Worm (Caenorhabditis elegans) whole organism, L4 larva: ENCODE data around the gene ifa-3.

Experiments
- D1046.2 ChIP-seq: fragments of 200-800 bp; sonication (Bioruptor generic); IDR thresholded peaks from 2 replicates; pipeline ENCODE4 v1.3.6; 2022; ENCODE audit warnings: missing genetic modification characterization, missing compliant biosample characterization
- F37D6.2 ChIP-seq: sonication (generic microtip); optimal IDR thresholded peaks from 2 replicates; lab custom pipeline; 2016; ENCODE audit warnings: mild to moderate bottlenecking, missing genetic modification characterization, missing compliant biosample characterization
- F44E2.7 ChIP-seq: fragments of 200-800 bp; sonication (Bioruptor generic); IDR thresholded peaks from 2 replicates; pipeline ENCODE4 v2.1.2; 2022; ENCODE audit warnings: missing genetic modification characterization, missing compliant biosample characterization
- F49E8.2 ChIP-seq: sonication (generic microtip); optimal IDR thresholded peaks from 2 replicates; lab custom pipeline; 2016; ENCODE audit warnings: missing compliant biosample characterization, mild to moderate bottlenecking, missing genetic modification characterization, borderline replicate concordance
- R02D3.7 ChIP-seq: fragments of 150-350 bp; sonication (generic microtip); optimal IDR thresholded peaks from 3 replicates; lab custom pipeline; 2014; ENCODE audit warnings: missing biosample characterization, missing genetic modification characterization
- Y48G9A.11 ChIP-seq: fragments of 200-800 bp; sonication (Bioruptor generic); IDR thresholded peaks from 2 replicates; pipeline ENCODE4 v1.3.6; 2022; ENCODE audit warnings: missing genetic modification reagents, missing genetic modification characterization, missing compliant biosample characterization
- Y5F2A.4 ChIP-seq: fragments of 200-800 bp; sonication (Bioruptor generic); optimal IDR thresholded peaks from 2 replicates; lab custom pipeline; 2018; ENCODE audit warnings: mild to moderate bottlenecking, missing genetic modification characterization, missing compliant biosample characterization
- ZK337.2 ChIP-seq: fragments of 200-800 bp; sonication (Bioruptor generic); IDR thresholded peaks from 2 replicates; pipeline ENCODE4 v1.3.6; 2022; ENCODE audit warnings: missing genetic modification reagents, missing genetic modification characterization, missing compliant biosample characterization
- aha-1 ChIP-seq: fragments of 150-350 bp; peaks from one replicate; lab custom pipeline; 2014; ENCODE audit warnings: missing biosample characterization, missing genetic modification characterization
- ceh-20 ChIP-seq: fragments of 200-800 bp; sonication (Bioruptor generic); IDR thresholded peaks from 2 replicates; pipeline ENCODE4 v1.3.6; 2022; ENCODE audit warnings: missing genetic modification reagents, missing genetic modification characterization, missing compliant biosample characterization
- ceh-82 ChIP-seq: sonication (generic microtip); optimal IDR thresholded peaks from 2 replicates; lab custom pipeline; 2017; ENCODE audit warnings: missing biosample characterization, missing genetic modification characterization
- ces-1 ChIP-seq: fragments of 150-350 bp; sonication (generic microtip); optimal IDR thresholded peaks from 4 replicates; lab custom pipeline; 2014; ENCODE audit warnings: missing biosample characterization, missing genetic modification reagents, missing genetic modification characterization
- cey-2 ChIP-seq: sonication (generic microtip); optimal IDR thresholded peaks from 3 replicates; lab custom pipeline; 2017; ENCODE audit warnings: missing genetic modification characterization, mild to moderate bottlenecking, missing compliant biosample characterization, antibody characterized with exemption, borderline replicate concordance; ENCODE audit not compliant: insufficient read depth
- dmd-6 ChIP-seq: fragments of 200-800 bp; sonication (Bioruptor generic); IDR thresholded peaks from 2 replicates; pipeline ENCODE4 v1.3.6; 2022; ENCODE audit warnings: missing genetic modification reagents, missing genetic modification characterization, missing compliant biosample characterization
- dmd-9 ChIP-seq: fragments of 200-800 bp; sonication (Bioruptor generic); IDR thresholded peaks from 2 replicates; pipeline ENCODE4 v1.3.6; 2022; ENCODE audit warnings: missing genetic modification reagents, missing genetic modification characterization, missing compliant biosample characterization
- dpl-1 ChIP-seq: fragments of 150-350 bp; optimal IDR thresholded peaks from 2 replicates; lab custom pipeline; 2014; ENCODE audit warnings: missing biosample characterization, missing genetic modification reagents, missing genetic modification characterization
- dve-1 ChIP-seq: sonication (generic microtip); optimal IDR thresholded peaks from 2 replicates; lab custom pipeline; 2017; ENCODE audit warnings: antibody characterized with exemption, mild to moderate bottlenecking, missing genetic modification characterization, missing compliant biosample characterization; ENCODE audit not compliant: insufficient read depth
- egl-27 ChIP-seq: sonication (generic microtip); optimal IDR thresholded peaks from 3 replicates; lab custom pipeline; 2017; ENCODE audit warnings: missing biosample characterization, missing genetic modification reagents, missing genetic modification characterization
- hlh-11 ChIP-seq: fragments of 200-800 bp; sonication (Bioruptor generic); optimal IDR thresholded peaks from 2 replicates; lab custom pipeline; 2018; ENCODE audit warnings: mild to moderate bottlenecking, missing genetic modification characterization, missing compliant biosample characterization
- hmg-1.1 ChIP-seq: fragments of 200-800 bp; sonication (Bioruptor generic); IDR thresholded peaks from 2 replicates; pipeline ENCODE4 v1.3.6; 2022; ENCODE audit warnings: missing genetic modification reagents, missing genetic modification characterization, missing compliant biosample characterization
- lin-13 ChIP-seq: fragments of 150-350 bp; optimal IDR thresholded peaks from 2 replicates; lab custom pipeline; 2014; ENCODE audit warnings: missing biosample characterization, missing genetic modification reagents, missing genetic modification characterization
- lin-39 ChIP-seq: fragments of 150-350 bp; optimal IDR thresholded peaks from 2 replicates; lab custom pipeline; 2014; ENCODE audit warnings: missing biosample characterization, missing genetic modification reagents, missing genetic modification characterization
- lir-3 ChIP-seq: sonication (generic microtip); optimal IDR thresholded peaks from 2 replicates; lab custom pipeline; 2016; ENCODE audit warnings: mild to moderate bottlenecking, missing genetic modification characterization, missing compliant biosample characterization
- mdl-1 ChIP-seq, 2 experiments: fragments of 150-350 bp in 1 of 2; sonication (generic microtip) in 1 of 2; optimal IDR thresholded peaks; 2 replicates each; lab custom pipeline; 2014 to 2017; ENCODE audit warnings: missing biosample characterization in 2 of 2, missing genetic modification characterization in 2 of 2
- mxl-2 ChIP-seq: fragments of 200-800 bp; sonication (Bioruptor generic); conservative IDR thresholded peaks from 2 replicates; pipeline ENCODE4 v1.3.6; 2022; ENCODE audit warnings: missing genetic modification reagents, missing genetic modification characterization, missing compliant biosample characterization
- mxl-3 ChIP-seq: fragments of 200-800 bp; sonication (Bioruptor generic); optimal IDR thresholded peaks from 2 replicates; lab custom pipeline; 2018; ENCODE audit warnings: mild to moderate bottlenecking, missing genetic modification characterization, missing compliant biosample characterization
- nhr-11 ChIP-seq: fragments of 150-350 bp; optimal IDR thresholded peaks from 2 replicates; lab custom pipeline; 2014; ENCODE audit warnings: missing biosample characterization, missing genetic modification characterization
- nhr-28 ChIP-seq: fragments of 150-350 bp; optimal IDR thresholded peaks from 2 replicates; lab custom pipeline; 2014; ENCODE audit warnings: missing biosample characterization, missing genetic modification characterization
- nhr-41 ChIP-seq: fragments of 200-800 bp; sonication (Bioruptor generic); IDR thresholded peaks from 2 replicates; pipeline ENCODE4 v1.3.6; 2022; ENCODE audit warnings: missing genetic modification reagents, missing genetic modification characterization, missing compliant biosample characterization
- nhr-48 ChIP-seq: sonication (generic microtip); optimal IDR thresholded peaks from 2 replicates; lab custom pipeline; 2016; ENCODE audit warnings: mild to moderate bottlenecking, missing genetic modification characterization, missing compliant biosample characterization
- nhr-77 ChIP-seq: fragments of 150-350 bp; optimal IDR thresholded peaks from 2 replicates; lab custom pipeline; 2014; ENCODE audit warnings: missing biosample characterization, missing genetic modification characterization
- php-3 ChIP-seq: fragments of 200-800 bp; sonication (Bioruptor generic); IDR thresholded peaks from 2 replicates; pipeline ENCODE4 v1.3.6; 2022; ENCODE audit warnings: missing genetic modification reagents, missing genetic modification characterization, missing compliant biosample characterization
- rbr-2 ChIP-seq: sonication (generic microtip); optimal IDR thresholded peaks from 2 replicates; lab custom pipeline; 2016; ENCODE audit warnings: missing genotype, missing genetic modification characterization, missing compliant biosample characterization
- set-16 ChIP-seq: fragments of 200-800 bp; sonication (Bioruptor generic); IDR thresholded peaks from 2 replicates; pipeline ENCODE4 v1.3.6; 2022; ENCODE audit warnings: missing genetic modification reagents, missing genetic modification characterization, missing compliant biosample characterization
- skn-1 ChIP-seq: fragments of 150-350 bp; optimal IDR thresholded peaks from 2 replicates; lab custom pipeline; 2014; ENCODE audit warnings: missing biosample characterization, missing genetic modification characterization
- snpc-1.2 ChIP-seq: fragments of 200-800 bp; sonication (Bioruptor generic); IDR thresholded peaks from 2 replicates; pipeline ENCODE4 v1.3.6; 2022; ENCODE audit warnings: missing genetic modification reagents, missing genetic modification characterization, missing compliant biosample characterization
- snpc-4 ChIP-seq: fragments of 150-350 bp; optimal IDR thresholded peaks from 2 replicates; lab custom pipeline; 2014; ENCODE audit warnings: missing biosample characterization, missing genetic modification characterization
- spr-3 ChIP-seq: fragments of 200-800 bp; sonication (Bioruptor generic); optimal IDR thresholded peaks from 2 replicates; lab custom pipeline; 2018; ENCODE audit warnings: mild to moderate bottlenecking, missing genetic modification characterization, missing compliant biosample characterization
- tag-97 ChIP-seq: fragments of 200-800 bp; sonication (Bioruptor generic); IDR thresholded peaks from 2 replicates; pipeline ENCODE4 v1.3.6; 2022; ENCODE audit warnings: missing genetic modification characterization, missing compliant biosample characterization
- unc-62 ChIP-seq, 3 experiments: fragments of 150-350 bp in 1 of 3; sonication (generic microtip); optimal IDR thresholded peaks in 2 of 3; peaks in 1 of 3; 1 replicate in 1 of 3; 2 replicates in 2 of 3; lab custom pipeline; 2014 to 2017; ENCODE audit warnings: missing biosample characterization in 3 of 3, missing genetic modification characterization in 3 of 3, missing genetic modification reagents in 3 of 3, missing genotype in 1 of 3
- zfp-3 ChIP-seq: fragments of 200-800 bp; sonication (Bioruptor generic); conservative IDR thresholded peaks from 2 replicates; pipeline ENCODE4 v1.3.6; 2022; ENCODE audit warnings: missing genetic modification reagents, missing genetic modification characterization, missing compliant biosample characterization
- zip-11 ChIP-seq: fragments of 200-800 bp; sonication (Bioruptor generic); IDR thresholded peaks from 2 replicates; pipeline ENCODE4 v1.3.6; 2022; ENCODE audit warnings: missing genetic modification characterization, missing compliant biosample characterization

ifa-3 gene

ce11 chrX:16271147-16271546 is 1.3 kb upstream of the ifa-3 start (continued):
- TF ChIP-seq lin-39 (tag; lab: Kevin White, UChicago) (no peak), skn-1 (tag; lab: Kevin White, UChicago) (no peak), nhr-77 (tag; lab: Kevin White, UChicago) (no peak), D1046.2 (no peak), dmd-9 (GFP tag; lab: Robert Waterston, UW) (no peak; the same call in 1 of the 2 replicates), php-3 (GFP tag; lab: Robert Waterston, UW) (peak; percentile 22; the same call in 1 of the 2 replicates), aha-1 (tag; lab: Kevin White, UChicago) (peak; percentile 61), hmg-1.1 (GFP tag; lab: Robert Waterston, UW) (peak; percentile 63; the same call in 1 of the 2 replicates), mxl-3 (GFP tag; lab: Kevin White, UChicago) (no peak), F49E8.2 (tag; lab: Kevin White, UChicago) (peak; percentile 15), cey-2 (tag; lab: Kevin White, UChicago) (no peak), mxl-2 (GFP tag; lab: Robert Waterston, UW) (0 out of 2 replicates have a peak, but pooled peaks have one; percentile 21), ceh-82 (tag; lab: Kevin White, UChicago) (no peak), lin-13 (GFP tag; lab: Kevin White, UChicago) (peak; percentile 42), ceh-20 (peak; percentile 22; the same call in 1 of the 2 replicates), mdl-1 (tag; optimal IDR thresholded peaks at IDR 0.05; lab: Kevin White, UChicago) (no peak)

DNA sequence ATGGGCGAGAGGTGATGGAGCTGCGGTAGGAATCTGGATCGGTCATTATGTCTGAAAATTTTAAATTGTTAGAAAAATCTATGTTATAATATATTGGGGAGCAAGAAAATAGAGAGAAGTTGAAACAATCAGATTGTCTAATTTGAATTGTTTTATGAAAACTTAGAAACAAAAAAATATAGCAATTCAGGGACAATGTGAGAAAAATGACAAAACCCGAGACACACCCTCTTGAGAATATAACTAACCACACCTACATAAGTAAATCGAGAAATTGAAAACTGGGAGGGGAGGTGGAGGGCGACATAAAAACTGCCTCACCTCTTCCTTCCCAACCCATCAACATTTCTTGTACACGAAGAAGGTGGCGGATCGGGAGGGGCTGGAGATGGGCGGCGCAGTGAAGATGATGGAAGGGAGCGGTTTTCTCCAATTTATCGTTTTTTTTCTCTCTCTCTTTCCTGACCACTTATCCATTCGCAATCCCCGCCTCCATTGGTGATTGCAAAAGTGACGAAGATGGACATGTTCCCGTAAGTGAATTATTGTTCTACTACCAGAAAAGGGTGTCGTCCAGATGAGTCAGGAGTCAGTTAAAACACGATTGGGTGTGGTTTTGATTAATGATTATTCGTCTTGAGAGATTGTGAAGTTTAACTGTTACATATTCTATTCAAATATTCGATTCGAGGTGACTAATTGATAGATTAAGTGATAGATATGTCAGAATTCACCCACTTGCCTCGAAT is 4.1 kb downstream of the ifa-3 start, which contains the start of gene mua-6:
Gene mua-6 (minus strand): TSS at position 51 of the 749 bp plus-strand sequence.
- TF ChIP-seq R02D3.7 (no peak), nhr-28 (no peak), set-16 (GFP tag; lab: Robert Waterston, UW) (0 out of 2 replicates have a peak, but pooled peaks have one; percentile 6), mxl-3 (GFP tag; lab: Kevin White, UChicago) (peak; percentile 40), dmd-6 (GFP tag; lab: Robert Waterston, UW) (0 out of 2 replicates have a peak, but pooled peaks have one; percentile 8), F44E2.7 (GFP tag; lab: Robert Waterston, UW) (no peak), ces-1 (no peak), lir-3 (tag; lab: Kevin White, UChicago) (no peak), unc-62 (GFP tag; optimal IDR thresholded peaks at IDR 0.05 in 1 of 2; lab: Kevin White, UChicago) (peak in 1 of 2 experiments; percentile 12), unc-62 (tag; optimal IDR thresholded peaks at IDR 0.05; lab: Kevin White, UChicago) (no peak), rbr-2 (tag; lab: Kevin White, UChicago) (no peak), ZK337.2 (no peak)

- TF ChIP-seq mxl-3 (GFP tag; lab: Kevin White, UChicago) (peak; percentile 2), unc-62 (GFP tag; optimal IDR thresholded peaks at IDR 0.05 in 1 of 2; lab: Kevin White, UChicago) (peak in 1 of 2 experiments; percentile 98), unc-62 (tag; optimal IDR thresholded peaks at IDR 0.05; lab: Kevin White, UChicago) (no peak), nhr-28 (peak; percentile 30), cey-2 (tag; lab: Kevin White, UChicago) (no peak)
Measured at ce11 chrX:16263287-16263686, 6.6 kb downstream of the ifa-3 start.

DNA sequence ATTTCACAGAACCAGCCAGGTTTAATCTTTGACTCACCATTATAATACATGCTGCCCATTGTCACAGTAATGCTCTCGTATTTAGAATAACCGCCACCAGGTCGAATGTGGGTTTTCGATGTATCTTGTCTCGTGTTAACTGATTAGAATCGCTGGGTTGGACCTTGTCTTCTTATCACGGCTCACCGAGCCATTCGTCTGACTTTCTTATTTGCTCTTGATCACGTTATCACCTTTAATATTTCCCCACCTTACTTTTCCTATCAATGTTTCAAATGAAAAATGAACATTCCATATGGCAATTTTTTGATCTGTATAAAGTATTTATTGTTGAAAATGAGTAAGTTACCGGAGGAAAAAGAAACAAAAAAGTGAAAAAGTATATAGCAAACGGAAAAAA is 7.9 kb downstream of the ifa-3 start, which contains the start of gene sgk-1:
Gene sgk-1 (minus strand): TSS at position 130 of the 400 bp plus-strand sequence.
- TF ChIP-seq mxl-3 (GFP tag; lab: Kevin White, UChicago) (no peak), Y48G9A.11 (GFP tag; lab: Robert Waterston, UW) (no peak), zip-11 (GFP tag; lab: Robert Waterston, UW) (no peak), dve-1 (tag; lab: Kevin White, UChicago) (peak; percentile 40), zfp-3 (GFP tag; lab: Robert Waterston, UW) (no peak), snpc-4 (no peak), Y5F2A.4 (GFP tag; lab: Kevin White, UChicago) (no peak), tag-97 (GFP tag; lab: Robert Waterston, UW) (no peak), ZK337.2 (no peak), dpl-1 (no peak), hmg-1.1 (GFP tag; lab: Robert Waterston, UW) (no peak), egl-27 (no peak), F44E2.7 (GFP tag; lab: Robert Waterston, UW) (no peak), hlh-11 (tag; lab: Kevin White, UChicago) (peak; percentile 44), php-3 (GFP tag; lab: Robert Waterston, UW) (no peak), nhr-48 (no peak), spr-3 (GFP tag; lab: Kevin White, UChicago) (no peak), nhr-11 (tag; lab: Kevin White, UChicago) (no peak), mdl-1 (tag; optimal IDR thresholded peaks at IDR 0.05; lab: Kevin White, UChicago) (no peak), F37D6.2 (tag; lab: Kevin White, UChicago) (no peak), F49E8.2 (tag; lab: Kevin White, UChicago) (no peak), nhr-41 (GFP tag; lab: Robert Waterston, UW) (no peak), snpc-1.2 (GFP tag; lab: Robert Waterston, UW) (no peak)
